Worm (Caenorhabditis elegans) whole organism, late embryonic: Measurements from ENCODE around the gene fbxa-154.

Source experiments
- ama-1 ChIP-seq: fragments of 150-350 bp; optimal IDR thresholded peaks from 2 replicates; lab custom pipeline; 2014
- ceh-45 ChIP-seq: fragments of 200-800 bp; sonication (Bioruptor generic); IDR thresholded peaks from 2 replicates; pipeline ENCODE4 v1.3.6; 2022; ENCODE audit warnings: missing genetic modification reagents, missing genetic modification characterization, missing compliant biosample characterization
- elt-2 ChIP-seq: sonication (generic microtip); optimal IDR thresholded peaks from 2 replicates; lab custom pipeline; 2016; ENCODE audit warnings: missing genetic modification reagents, missing genetic modification characterization, missing compliant biosample characterization
- lin-11 ChIP-seq: fragments of 200-800 bp; sonication (Bioruptor generic); optimal IDR thresholded peaks from 2 replicates; lab custom pipeline; 2018; ENCODE audit warnings: mild to moderate bottlenecking, missing genetic modification characterization, missing compliant biosample characterization
- pros-1 ChIP-seq: fragments of 150-350 bp; optimal IDR thresholded peaks from 2 replicates; lab custom pipeline; 2014; ENCODE audit warnings: missing biosample characterization, missing genetic modification reagents, missing genetic modification characterization
- ref-2 ChIP-seq: sonication (generic microtip); optimal IDR thresholded peaks from 2 replicates; lab custom pipeline; 2016; ENCODE audit warnings: missing genetic modification characterization, missing compliant biosample characterization
- unc-55 ChIP-seq: sonication (generic microtip); optimal IDR thresholded peaks from 2 replicates; lab custom pipeline; 2017; ENCODE audit warnings: missing biosample characterization, missing genetic modification reagents, missing genetic modification characterization

ce11 chrV:15563985-15564384 is 41.0 kb downstream of the fbxa-154 start:
- TF ChIP-seq ref-2 (tag; lab: Kevin White, UChicago) (no peak), lin-11 (no peak), ama-1 (lab: Kevin White, UChicago) (no peak), unc-55 (GFP tag; lab: Kevin White, UChicago) (no peak), pros-1 (tag; lab: Kevin White, UChicago) (no peak), elt-2 (tag; lab: Kevin White, UChicago) (peak; percentile 40), ceh-45 (GFP tag; lab: Robert Waterston, UW) (no peak)
